Worm (Caenorhabditis elegans): ENCODE data around the gene mpc-1.
"Not testable (repeated sequence)": the region's sequence is repeated elsewhere in the genome, so short reads cannot be mapped to it uniquely, and the experiment has no call there.

Gene mpc-1

DNA sequence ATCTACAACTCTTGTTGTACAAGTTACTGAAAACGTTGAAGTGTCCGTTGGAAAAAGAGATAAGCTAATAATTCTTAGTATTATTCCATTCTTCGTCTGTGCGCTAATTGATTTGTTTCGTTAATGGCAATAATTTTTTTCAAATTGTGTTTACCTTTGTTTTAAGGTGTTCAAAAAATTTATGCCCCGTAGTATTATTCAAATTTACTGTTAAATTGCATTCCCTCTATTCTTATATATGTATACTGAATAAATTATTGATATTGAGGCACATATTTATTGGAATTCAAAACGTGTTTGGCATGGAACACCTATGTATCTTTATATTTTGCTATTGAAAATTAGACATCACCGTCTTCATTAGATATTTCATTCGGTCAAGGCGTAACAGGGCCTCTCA is 38.4 kb upstream of the mpc-1 start, which contains the start of gene pals-26 (continued):
- TF ChIP-seq bed-1 (GFP tag; IDR thresholded peaks at IDR 0.05): no peak

DNA sequence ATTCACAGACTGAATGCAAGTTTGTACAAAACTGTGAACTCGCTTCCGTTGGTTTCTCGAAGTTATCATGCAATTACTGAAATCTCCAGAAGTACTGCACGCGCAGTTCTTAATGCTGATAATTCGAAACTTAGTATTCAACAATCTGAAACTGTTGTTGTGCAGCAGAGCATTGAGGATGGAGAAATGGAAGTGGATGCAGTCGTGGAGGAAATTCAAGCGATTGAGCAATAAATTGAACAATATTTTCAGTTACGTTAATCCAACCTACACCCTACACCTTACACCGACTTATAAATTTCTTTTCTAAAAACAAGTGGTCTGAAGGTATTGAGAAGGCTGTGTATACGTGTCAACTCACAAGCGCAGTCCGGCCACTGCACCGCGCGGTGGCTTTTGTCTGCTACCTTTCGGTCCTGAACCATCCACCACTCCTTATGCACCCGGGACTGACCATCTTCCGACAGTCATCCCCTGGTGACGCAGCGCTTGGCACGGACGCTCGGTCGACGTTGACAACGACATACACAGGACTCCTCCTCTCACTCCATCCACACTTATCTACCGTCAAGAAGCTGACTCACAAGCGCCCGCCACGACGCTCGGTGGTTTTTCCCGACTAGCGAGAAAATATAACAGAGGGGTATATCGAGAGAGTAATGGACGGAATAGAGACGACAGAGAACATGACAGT is 34.5 kb upstream of the mpc-1 start:
- 0 out of 2 replicates have a peak, but pooled peaks have one; percentile 39 for TF ChIP-seq ztf-28 (GFP tag; IDR thresholded peaks at IDR 0.05)
- TF ChIP-seq pbrm-1 (GFP tag; IDR thresholded peaks at IDR 0.05): peak; percentile 56
- peak; percentile 0 for TF ChIP-seq die-1 (tag; optimal IDR thresholded peaks at IDR 0.05)
- TF ChIP-seq mcd-1 (GFP tag; IDR thresholded peaks at IDR 0.05): peak; percentile 68
- TF ChIP-seq lin-40 (tag; optimal IDR thresholded peaks at IDR 0.05): peak; percentile 82
- TF ChIP-seq hmg-1.2 (GFP tag; IDR thresholded peaks at IDR 0.05): peak; percentile 76
- TF ChIP-seq egrh-3 (GFP tag; IDR thresholded peaks at IDR 0.05): peak; percentile 80
- TF ChIP-seq D2030.7 (GFP tag; IDR thresholded peaks at IDR 0.05): peak; percentile 73; the same call in 1 of the 2 replicates
- TF ChIP-seq nfyb-1 (GFP tag; IDR thresholded peaks at IDR 0.05): peak; percentile 82; the same call in 1 of the 2 replicates
- TF ChIP-seq gei-17 (GFP tag; optimal IDR thresholded peaks at IDR 0.05): peak; percentile 38
- TF ChIP-seq attf-5 (GFP tag; optimal IDR thresholded peaks at IDR 0.05): peak; percentile 10
- peak; percentile 34 to 51 for TF ChIP-seq let-607 (tag; optimal IDR thresholded peaks at IDR 0.05)
- TF ChIP-seq Y79H2A.3 (GFP tag; conservative IDR thresholded peaks at IDR 0.05): 0 out of 2 replicates have a peak, but pooled peaks have one; percentile 10
- TF ChIP-seq ceh-58 (GFP tag; IDR thresholded peaks at IDR 0.05): 0 out of 2 replicates have a peak, but pooled peaks have one; percentile 2
- peak; percentile 60 for TF ChIP-seq ztf-26 (tag; optimal IDR thresholded peaks at IDR 0.05)
- peak; percentile 34 for TF ChIP-seq lsl-1 (GFP tag; optimal IDR thresholded peaks at IDR 0.05)
- TF ChIP-seq ztf-3 (GFP tag; optimal IDR thresholded peaks at IDR 0.05): peak; percentile 42
- TF ChIP-seq nhr-179 (tag; optimal IDR thresholded peaks at IDR 0.05): peak; percentile 13
- peak; percentile 86 for TF ChIP-seq nhr-80 (tag; optimal IDR thresholded peaks at IDR 0.05)
- TF ChIP-seq snpc-4 (GFP tag; optimal IDR thresholded peaks at IDR 0.05); ama-1 (optimal IDR thresholded peaks at IDR 0.05): not testable (repeated sequence)
- peak in 3 of 4 experiments; percentile 2 to 66 (median 65) for TF ChIP-seq snpc-4 (tag; optimal IDR thresholded peaks at IDR 0.05)
- TF ChIP-seq zfh-2 (GFP tag; conservative IDR thresholded peaks at IDR 0.05): peak; percentile 88
- peak; percentile 16; the same call in 1 of the 2 replicates for TF ChIP-seq cebp-2 (GFP tag; IDR thresholded peaks at IDR 0.05)
- peak; percentile 67 for TF ChIP-seq B0261.1 (tag; optimal IDR thresholded peaks at IDR 0.05)
- peak; percentile 72 for TF ChIP-seq lin-26 (GFP tag; IDR thresholded peaks at IDR 0.05)
- peak; percentile 47 for TF ChIP-seq F33H1.4 (GFP tag; IDR thresholded peaks at IDR 0.05)
- peak; percentile 57 for TF ChIP-seq rcor-1 (GFP tag; IDR thresholded peaks at IDR 0.05)
- peak; percentile 2 for TF ChIP-seq T07F8.4 (tag; optimal IDR thresholded peaks at IDR 0.05)
- TF ChIP-seq egl-44 (GFP tag; IDR thresholded peaks at IDR 0.05): peak; percentile 76
- TF ChIP-seq rec-8 (tag; optimal IDR thresholded peaks at IDR 0.05): peak in 1 of 2 experiments; percentile 8
- TF ChIP-seq fkh-3 (tag; optimal IDR thresholded peaks at IDR 0.05): peak; percentile 63
- TF ChIP-seq K12H6.12 (tag; optimal IDR thresholded peaks at IDR 0.05): peak; percentile 88
- peak; percentile 38 for TF ChIP-seq lin-54 (GFP tag; optimal IDR thresholded peaks at IDR 0.05)
- peak; percentile 76 for TF ChIP-seq K11D2.4 (GFP tag; IDR thresholded peaks at IDR 0.05)
- peak; percentile 78 for TF ChIP-seq ZK185.1 (tag; optimal IDR thresholded peaks at IDR 0.05; ENCODE audit: poor library complexity, severe bottlenecking)
- TF ChIP-seq ekl-4 (GFP tag; IDR thresholded peaks at IDR 0.05): peak; percentile 52
- peak; percentile 1 for TF ChIP-seq somi-1 (GFP tag; optimal IDR thresholded peaks at IDR 0.05)
- peak in 1 of 2 experiments; percentile 25 for TF ChIP-seq ama-1 (GFP tag; optimal IDR thresholded peaks at IDR 0.05)
- TF ChIP-seq Y53G8AR.9 (GFP tag; conservative IDR thresholded peaks at IDR 0.05): 0 out of 2 replicates have a peak, but pooled peaks have one; percentile 24
- TF ChIP-seq rpc-1 (optimal IDR thresholded peaks at IDR 0.05): peak; percentile 63
- peak; percentile 63 for TF ChIP-seq rpc-1 (tag; optimal IDR thresholded peaks at IDR 0.05)
- peak; percentile 77 for TF ChIP-seq tbp1 (GFP tag; optimal IDR thresholded peaks at IDR 0.05)
- TF ChIP-seq C06A6.2 (GFP tag; conservative IDR thresholded peaks at IDR 0.05): peak; percentile 27; the same call in 1 of the 2 replicates

Measured in whole organism, young adult.